Fruit fly (Drosophila melanogaster): ENCODE data around the gene Alp12.
A peak's percentile ranks its signal among the peaks of the same experiment; 100 is the strongest.

Gene Alp12

DNA sequence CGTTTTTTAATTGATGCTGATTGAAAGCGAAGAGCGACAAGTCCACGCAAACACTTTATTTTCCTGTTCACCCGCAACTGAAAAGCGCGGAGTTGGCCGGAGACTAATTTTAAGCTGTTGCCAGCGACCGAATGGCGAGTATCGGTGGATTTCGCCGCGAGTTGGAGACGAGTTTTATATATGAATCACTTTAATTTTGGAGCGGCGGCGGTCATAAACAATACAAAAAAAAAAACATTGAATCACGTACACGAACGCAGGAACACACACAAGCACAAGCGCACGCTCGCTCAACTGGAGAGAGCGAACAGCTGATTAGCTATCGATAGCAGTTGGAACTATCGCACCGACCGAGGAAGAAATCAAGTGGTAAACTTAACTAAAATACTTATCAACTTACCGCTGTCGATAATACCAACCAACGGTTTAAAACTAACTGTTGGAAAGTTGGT is 2.5 kb downstream of the Alp12 start, which contains the start of gene Pax (continued):
- TF ChIP-seq Dref (GFP tag; IDR thresholded peaks at IDR 0.05) (peak; percentile 92), Kr (GFP tag; optimal IDR thresholded peaks at IDR 0.05) (no peak), CG6791 (GFP tag; IDR thresholded peaks at IDR 0.05; ENCODE audit: partially characterized antibody) (peak; percentile 95), CG12942 (GFP tag; optimal IDR thresholded peaks at IDR 0.05) (no peak), Dbx (GFP tag; IDR thresholded peaks at IDR 0.05) (0 out of 3 replicates have a peak, but pooled peaks have one; percentile 18), CG10654 (GFP tag; optimal IDR thresholded peaks at IDR 0.05) (no peak), CG7556 (GFP tag; optimal IDR thresholded peaks at IDR 0.05) (no peak), ato (GFP tag; IDR thresholded peaks at IDR 0.05; ENCODE audit: partially characterized antibody) (peak; percentile 92), CG9727 (GFP tag; optimal IDR thresholded peaks at IDR 0.05) (no peak), CG2129 (GFP tag; IDR thresholded peaks at IDR 0.05; ENCODE audit: partially characterized antibody) (peak; percentile 86), BEAF-32 (GFP tag; optimal IDR thresholded peaks at IDR 0.05) (peak; percentile 93), CG9932 (GFP tag; IDR thresholded peaks at IDR 0.05) (peak; percentile 5; the same call in 1 of the 2 replicates), CG8290 (GFP tag; optimal IDR thresholded peaks at IDR 0.05) (no peak), CG8290 (tag; optimal IDR thresholded peaks at IDR 0.05) (peak in 1 of 2 experiments; percentile 56), Eip74EF (GFP tag; optimal IDR thresholded peaks at IDR 0.05) (no peak), Vsx1 (GFP tag; optimal IDR thresholded peaks at IDR 0.05) (no peak), amos (GFP tag; IDR thresholded peaks at IDR 0.05; ENCODE audit: partially characterized antibody) (peak; percentile 94; the same call in 1 of the 2 replicates), CG8478 (optimal IDR thresholded peaks at IDR 0.05) (no peak), Adf1 (GFP tag; IDR thresholded peaks at IDR 0.05) (no peak; the same call in 1 of the 2 replicates), sna (GFP tag; IDR thresholded peaks at IDR 0.05; ENCODE audit: partially characterized antibody) (peak; percentile 92), dan (GFP tag; IDR thresholded peaks at IDR 0.05) (no peak), slou (GFP tag; optimal IDR thresholded peaks at IDR 0.05) (no peak), CG4360 (GFP tag; IDR thresholded peaks at IDR 0.05) (no peak), ase (GFP tag; IDR thresholded peaks at IDR 0.05) (no peak), Doc3 (GFP tag; IDR thresholded peaks at IDR 0.05; ENCODE audit: partially characterized antibody) (peak; percentile 95), Spps (tag; optimal IDR thresholded peaks at IDR 0.05) (no peak), Hr39 (optimal IDR thresholded peaks at IDR 0.05) (no peak), pnt (GFP tag; optimal IDR thresholded peaks at IDR 0.05) (no peak), CG2889 (GFP tag; IDR thresholded peaks at IDR 0.05) (no peak), sim (GFP tag; IDR thresholded peaks at IDR 0.05) (no peak), Ets97D (GFP tag; optimal IDR thresholded peaks at IDR 0.05) (peak; percentile 63), dmrt99B (tag; optimal IDR thresholded peaks at IDR 0.05) (no peak), oc (tag; optimal IDR thresholded peaks at IDR 0.05) (no peak), hbn (GFP tag; IDR thresholded peaks at IDR 0.05; ENCODE audit: partially characterized antibody) (peak; percentile 98), ara (GFP tag; IDR thresholded peaks at IDR 0.05) (no peak), Fer3 (tag; optimal IDR thresholded peaks at IDR 0.05) (no peak), E2f2 (GFP tag; IDR thresholded peaks at IDR 0.05) (peak; percentile 76), CG4328 (GFP tag; optimal IDR thresholded peaks at IDR 0.05) (no peak), HmgD (GFP tag; optimal IDR thresholded peaks at IDR 0.05) (no peak), stwl (tag; optimal IDR thresholded peaks at IDR 0.05) (peak; percentile 31), chinmo (GFP tag; IDR thresholded peaks at IDR 0.05; ENCODE audit: partially characterized antibody) (peak; percentile 96), CG13424 (tag; optimal IDR thresholded peaks at IDR 0.05) (no peak), nerfin-1 (tag; optimal IDR thresholded peaks at IDR 0.05) (peak; percentile 11), hkb (optimal IDR thresholded peaks at IDR 0.05) (no peak), hkb (GFP tag; IDR thresholded peaks at IDR 0.05) (no peak), tgo (GFP tag; IDR thresholded peaks at IDR 0.05) (no peak), fu2 (GFP tag; optimal IDR thresholded peaks at IDR 0.05) (no peak), cato (GFP tag; optimal IDR thresholded peaks at IDR 0.05; ENCODE audit: borderline replicate concordance) (no peak), ems (GFP tag; optimal IDR thresholded peaks at IDR 0.05) (no peak), CG18262 (tag; optimal IDR thresholded peaks at IDR 0.05) (no peak), CG12659 (GFP tag; optimal IDR thresholded peaks at IDR 0.05) (peak; percentile 60), Atf6 (GFP tag; IDR thresholded peaks at IDR 0.05) (no peak)

All from whole organism, embryonic.